Worm (Caenorhabditis elegans): ENCODE results near the gene unc-115.

The unc-115 gene

DNA sequence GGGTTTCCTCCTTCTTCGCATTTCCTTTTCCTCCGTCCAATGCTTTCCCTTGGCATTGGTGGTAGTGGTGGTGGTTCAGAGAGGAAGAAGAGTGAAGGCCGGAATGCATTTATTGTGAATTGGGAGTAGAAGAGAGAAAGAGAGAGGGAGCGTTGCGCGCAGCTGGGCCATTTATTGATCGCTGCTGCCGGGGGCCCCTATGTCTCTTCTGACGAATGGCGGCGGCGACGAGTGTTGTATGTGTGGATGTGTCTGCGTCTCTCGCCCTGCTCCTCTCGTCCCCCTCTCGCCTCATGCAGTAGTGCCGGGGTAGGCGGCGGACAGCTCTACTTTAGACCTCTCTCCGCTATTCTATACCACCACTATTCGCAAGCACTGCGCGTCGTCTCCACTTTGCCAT lies at the start of gene unc-115:
Gene unc-115 (plus strand): TSS at position 301 of the 400 bp plus-strand sequence.
- TF ChIP-seq lin-26 (GFP tag; IDR thresholded peaks at IDR 0.05) (0 out of 2 replicates have a peak, but pooled peaks have one; percentile 7), mcd-1 (GFP tag; IDR thresholded peaks at IDR 0.05) (peak; percentile 58), cebp-1 (GFP tag; IDR thresholded peaks at IDR 0.05) (no peak), cebp-1 (tag; optimal IDR thresholded peaks at IDR 0.05) (peak; percentile 81), dpff-1 (tag; optimal IDR thresholded peaks at IDR 0.05) (no peak), lag-1 (GFP tag; IDR thresholded peaks at IDR 0.05) (no peak), cebp-2 (GFP tag; IDR thresholded peaks at IDR 0.05) (no peak), egl-18 (GFP tag; IDR thresholded peaks at IDR 0.05) (no peak), repo-1 (tag; optimal IDR thresholded peaks at IDR 0.05) (peak; percentile 55), lin-35 (GFP tag; optimal IDR thresholded peaks at IDR 0.05) (peak in 1 of 3 experiments; percentile 27), akir-1 (GFP tag; optimal IDR thresholded peaks at IDR 0.05) (no peak), somi-1 (GFP tag; optimal IDR thresholded peaks at IDR 0.05) (peak; percentile 60), F23B12.7 (tag; optimal IDR thresholded peaks at IDR 0.05; ENCODE audit: insufficient read depth) (peak; percentile 10), snpc-1.1 (tag; optimal IDR thresholded peaks at IDR 0.05; ENCODE audit: insufficient read depth) (no peak), rcor-1 (GFP tag; IDR thresholded peaks at IDR 0.05) (peak; percentile 65), lin-54 (GFP tag; optimal IDR thresholded peaks at IDR 0.05) (peak; percentile 13), zfh-2 (GFP tag; conservative IDR thresholded peaks at IDR 0.05) (peak; percentile 99), egrh-3 (GFP tag; IDR thresholded peaks at IDR 0.05) (peak; percentile 81), madf-8 (GFP tag; conservative IDR thresholded peaks at IDR 0.05) (no peak), snpc-4 (GFP tag; optimal IDR thresholded peaks at IDR 0.05) (peak; percentile 44), snpc-4 (tag; optimal IDR thresholded peaks at IDR 0.05) (peak in 3 of 4 experiments; percentile 37 to 69 (median 47)), ekl-4 (GFP tag; IDR thresholded peaks at IDR 0.05) (peak; percentile 72), nfyb-1 (GFP tag; IDR thresholded peaks at IDR 0.05) (peak; percentile 62; the same call in 1 of the 2 replicates), F39B2.1 (GFP tag; IDR thresholded peaks at IDR 0.05) (no peak), ztf-25 (GFP tag; IDR thresholded peaks at IDR 0.05) (no peak), K12H6.12 (tag; optimal IDR thresholded peaks at IDR 0.05) (peak; percentile 81), chd-7 (tag; optimal IDR thresholded peaks at IDR 0.05) (peak; percentile 31), C06A6.2 (GFP tag; conservative IDR thresholded peaks at IDR 0.05) (no peak; the same call in 1 of the 2 replicates), egl-44 (GFP tag; IDR thresholded peaks at IDR 0.05) (peak; percentile 53; the same call in 1 of the 2 replicates), pbrm-1 (GFP tag; IDR thresholded peaks at IDR 0.05) (peak; percentile 69), ets-4 (GFP tag; optimal IDR thresholded peaks at IDR 0.05) (peak; percentile 50), hmg-1.2 (GFP tag; IDR thresholded peaks at IDR 0.05) (peak; percentile 77), bed-2 (GFP tag; IDR thresholded peaks at IDR 0.05) (no peak), ceh-27 (GFP tag; optimal IDR thresholded peaks at IDR 0.05) (peak; percentile 84), F33H1.4 (GFP tag; IDR thresholded peaks at IDR 0.05) (no peak), B0261.1 (tag; optimal IDR thresholded peaks at IDR 0.05) (peak; percentile 30), B0336.3 (GFP tag; IDR thresholded peaks at IDR 0.05) (peak; percentile 66), lin-40 (tag; optimal IDR thresholded peaks at IDR 0.05) (peak; percentile 80), dox-1 (GFP tag; IDR thresholded peaks at IDR 0.05) (peak; percentile 81; the same call in 1 of the 2 replicates), ztf-18 (tag; optimal IDR thresholded peaks at IDR 0.05) (no peak), tbp1 (GFP tag; optimal IDR thresholded peaks at IDR 0.05) (peak; percentile 60), atf-7 (tag; optimal IDR thresholded peaks at IDR 0.05) (peak; percentile 49), ZK185.1 (tag; optimal IDR thresholded peaks at IDR 0.05; ENCODE audit: poor library complexity, severe bottlenecking) (peak; percentile 59), K11D2.4 (GFP tag; IDR thresholded peaks at IDR 0.05) (peak; percentile 63; the same call in 1 of the 2 replicates), F10E7.11 (tag; optimal IDR thresholded peaks at IDR 0.05) (no peak), die-1 (tag; optimal IDR thresholded peaks at IDR 0.05) (peak; percentile 61), athp-1 (tag; optimal IDR thresholded peaks at IDR 0.05) (peak; percentile 55), ztf-28 (GFP tag; IDR thresholded peaks at IDR 0.05) (no peak), attf-5 (GFP tag; optimal IDR thresholded peaks at IDR 0.05) (peak; percentile 67)

Measured in whole organism, young adult.